Fruit fly (Drosophila melanogaster): ENCODE results near the gene Amt.

Amt gene

dm6 chr3R:15229329-15229876 is 19.5 kb downstream of the Amt start, which contains the start of the genes Art3 and mRpS10 (continued):
- TF ChIP-seq ci (GFP tag; IDR thresholded peaks at IDR 0.05) (peak; percentile 100), NK7.1 (GFP tag; optimal IDR thresholded peaks at IDR 0.05) (peak; percentile 100), Max (GFP tag; optimal IDR thresholded peaks at IDR 0.05) (peak; percentile 100), CG4404 (GFP tag; IDR thresholded peaks at IDR 0.05) (peak; percentile 100), CG13624 (GFP tag; optimal IDR thresholded peaks at IDR 0.05) (peak; percentile 100), Kr (GFP tag; optimal IDR thresholded peaks at IDR 0.05) (peak; percentile 97), CG10959 (GFP tag; IDR thresholded peaks at IDR 0.05) (peak; percentile 100), NfI (GFP tag; optimal IDR thresholded peaks at IDR 0.05) (peak; percentile 100), lab (GFP tag; optimal IDR thresholded peaks at IDR 0.05) (peak; percentile 100), gem (tag; optimal IDR thresholded peaks at IDR 0.05) (peak; percentile 100), CG12942 (GFP tag; optimal IDR thresholded peaks at IDR 0.05) (peak; percentile 100), CG14860 (GFP tag; IDR thresholded peaks at IDR 0.05; ENCODE audit: partially characterized antibody) (no peak), ind (GFP tag; optimal IDR thresholded peaks at IDR 0.05) (peak; percentile 100), Doc2 (GFP tag; IDR thresholded peaks at IDR 0.05) (peak; percentile 99), HLH3B (GFP tag; IDR thresholded peaks at IDR 0.05) (peak; percentile 100), CG12236 (GFP tag; optimal IDR thresholded peaks at IDR 0.05) (peak; percentile 100), cwo (GFP tag; optimal IDR thresholded peaks at IDR 0.05) (peak; percentile 99), CG12769 (tag; optimal IDR thresholded peaks at IDR 0.05) (peak; percentile 100), Dek (tag; optimal IDR thresholded peaks at IDR 0.05) (peak; percentile 100), sob (GFP tag; IDR thresholded peaks at IDR 0.05) (peak; percentile 100), ranshi (GFP tag; IDR thresholded peaks at IDR 0.05) (peak; percentile 100), CG8765 (GFP tag; IDR thresholded peaks at IDR 0.05) (peak; percentile 100), bab2 (GFP tag; optimal IDR thresholded peaks at IDR 0.05) (peak; percentile 100), peb (GFP tag; IDR thresholded peaks at IDR 0.05) (peak; percentile 100), cg (GFP tag; optimal IDR thresholded peaks at IDR 0.05) (peak; percentile 7), Fer3 (tag; optimal IDR thresholded peaks at IDR 0.05) (peak; percentile 100), CG6254 (GFP tag; optimal IDR thresholded peaks at IDR 0.05) (peak; percentile 98), HLH4C (GFP tag; IDR thresholded peaks at IDR 0.05; ENCODE audit: partially characterized antibody) (no peak), pum (GFP tag; optimal IDR thresholded peaks at IDR 0.05) (peak; percentile 100), sr (GFP tag; IDR thresholded peaks at IDR 0.05) (peak; percentile 99), CG1832 (GFP tag; optimal IDR thresholded peaks at IDR 0.05) (no peak), bowl (GFP tag; IDR thresholded peaks at IDR 0.05) (peak; percentile 99), CG6765 (GFP tag; optimal IDR thresholded peaks at IDR 0.05) (peak; percentile 99), CG8290 (GFP tag; optimal IDR thresholded peaks at IDR 0.05) (peak; percentile 100), CG8290 (tag; optimal IDR thresholded peaks at IDR 0.05) (peak; percentile 99 to 100), CG10366 (GFP tag; IDR thresholded peaks at IDR 0.05) (peak; percentile 100), Hmr (GFP tag; optimal IDR thresholded peaks at IDR 0.05) (peak; percentile 100), aop (GFP tag; IDR thresholded peaks at IDR 0.05) (peak; percentile 98), CG32532 (GFP tag; IDR thresholded peaks at IDR 0.05) (peak; percentile 100), CG11456 (GFP tag; IDR thresholded peaks at IDR 0.05) (peak; percentile 100), CG31441 (GFP tag; IDR thresholded peaks at IDR 0.05) (peak; percentile 100), CG11093 (GFP tag; IDR thresholded peaks at IDR 0.05) (peak; percentile 100), CG13424 (tag; optimal IDR thresholded peaks at IDR 0.05) (peak; percentile 100), ara (GFP tag; IDR thresholded peaks at IDR 0.05) (peak; percentile 100), croc (GFP tag; conservative IDR thresholded peaks at IDR 0.05) (peak; percentile 100), disco-r (GFP tag; optimal IDR thresholded peaks at IDR 0.05) (peak; percentile 100), CG18764 (GFP tag; optimal IDR thresholded peaks at IDR 0.05) (peak; percentile 100), HLH54F (GFP tag; optimal IDR thresholded peaks at IDR 0.05) (peak; percentile 100), Neu2 (GFP tag; optimal IDR thresholded peaks at IDR 0.05; ENCODE audit: borderline replicate concordance) (peak; percentile 100), CG17361 (GFP tag; IDR thresholded peaks at IDR 0.05) (peak; percentile 100), mld (GFP tag; IDR thresholded peaks at IDR 0.05; ENCODE audit: partially characterized antibody) (no peak)

Measured in whole organism, embryonic.